Fruit fly (Drosophila melanogaster) whole organism, adult: Measurements from ENCODE around the gene CG16782.

Experiments used
- CG11617 ChIP-seq: fragments of 200-800 bp; sonication (Bioruptor generic); optimal IDR thresholded peaks from 2 replicates; lab custom pipeline; 2017; ENCODE audit warnings: mild to moderate bottlenecking, missing biosample characterization, missing genetic modification reagents, missing genetic modification characterization
- CG12768 ChIP-seq: fragments of 200-800 bp; sonication (Bioruptor generic); optimal IDR thresholded peaks from 2 replicates; lab custom pipeline; 2017; ENCODE audit warnings: missing biosample characterization, missing genetic modification characterization, mild to moderate bottlenecking, moderate library complexity, missing genetic modification reagents
- CG14711 ChIP-seq: fragments of 200-800 bp; sonication (Bioruptor generic); optimal IDR thresholded peaks from 2 replicates; lab custom pipeline; 2018; ENCODE audit warnings: missing biosample characterization, mild to moderate bottlenecking, missing genetic modification characterization, moderate library complexity
- CG1620 ChIP-seq: fragments of 200-800 bp; sonication (Bioruptor generic); optimal IDR thresholded peaks from 2 replicates; lab custom pipeline; 2016; ENCODE audit warnings: missing biosample characterization, missing genetic modification characterization
- CG33017 ChIP-seq: fragments of 200-800 bp; sonication (Bioruptor generic); optimal IDR thresholded peaks from 2 replicates; lab custom pipeline; 2018; ENCODE audit warnings: missing biosample characterization, mild to moderate bottlenecking, missing genetic modification characterization, moderate library complexity
- CG5204 ChIP-seq: fragments of 200-800 bp; sonication (Bioruptor generic); optimal IDR thresholded peaks from 2 replicates; lab custom pipeline; 2016; ENCODE audit warnings: missing biosample characterization, missing genetic modification characterization
- CG7045 ChIP-seq: fragments of 200-800 bp; sonication (Bioruptor generic); optimal IDR thresholded peaks from 2 replicates; lab custom pipeline; 2017; ENCODE audit warnings: missing biosample characterization, mild to moderate bottlenecking, missing genetic modification characterization
- CG7101 ChIP-seq: fragments of 200-800 bp; sonication (Bioruptor generic); optimal IDR thresholded peaks from 2 replicates; lab custom pipeline; 2018; ENCODE audit warnings: missing biosample characterization, mild to moderate bottlenecking, missing genetic modification characterization, moderate library complexity
- Clk ChIP-seq: fragments of 200-800 bp; sonication (Bioruptor generic); optimal IDR thresholded peaks from 2 replicates; lab custom pipeline; 2017; ENCODE audit warnings: missing biosample characterization, missing genetic modification characterization
- Crg-1 ChIP-seq: fragments of 200-800 bp; sonication (Bioruptor generic); optimal IDR thresholded peaks from 2 replicates; lab custom pipeline; 2016; ENCODE audit warnings: missing biosample characterization, missing genetic modification characterization
- Hr96 ChIP-seq: fragments of 200-800 bp; sonication (Bioruptor generic); optimal IDR thresholded peaks from 2 replicates; lab custom pipeline; 2016; ENCODE audit warnings: missing biosample characterization, missing genetic modification characterization
- Mnt ChIP-seq: fragments of 200-800 bp; sonication (Bioruptor generic); optimal IDR thresholded peaks from 2 replicates; lab custom pipeline; 2016; ENCODE audit warnings: missing biosample characterization, mild to moderate bottlenecking, missing genetic modification characterization
- bab1 ChIP-seq: fragments of 200-800 bp; sonication (Bioruptor generic); optimal IDR thresholded peaks from 3 replicates; lab custom pipeline; 2019; ENCODE audit warnings: missing biosample characterization, mild to moderate bottlenecking, missing genetic modification characterization, moderate library complexity
- cic ChIP-seq: fragments of 200-800 bp; sonication (Bioruptor generic); optimal IDR thresholded peaks from 2 replicates; lab custom pipeline; 2017; ENCODE audit warnings: missing biosample characterization, mild to moderate bottlenecking, missing genetic modification characterization, moderate library complexity
- cnc ChIP-seq, 2 experiments: fragments of >200 bp; optimal IDR thresholded peaks; 2 replicates each; lab custom pipeline; 2017
- kay ChIP-seq: fragments of 200-800 bp; sonication (Bioruptor generic); peaks from one replicate; lab custom pipeline; 2016; ENCODE audit warnings: missing biosample characterization, missing genetic modification characterization, borderline replicate concordance
- ovo ChIP-seq: fragments of 200-800 bp; sonication (Bioruptor generic); optimal IDR thresholded peaks from 2 replicates; lab custom pipeline; 2016; ENCODE audit warnings: missing biosample characterization, missing genetic modification characterization
- pad ChIP-seq: fragments of 200-800 bp; sonication (Bioruptor generic); optimal IDR thresholded peaks from 3 replicates; lab custom pipeline; 2017; ENCODE audit warnings: missing biosample characterization, missing genetic modification characterization, mild to moderate bottlenecking, moderate library complexity, missing genetic modification reagents
- tj ChIP-seq: fragments of 200-800 bp; sonication (Bioruptor generic); optimal IDR thresholded peaks from 3 replicates; lab custom pipeline; 2017; ENCODE audit warnings: missing biosample characterization, mild to moderate bottlenecking, missing genetic modification characterization, moderate library complexity
- toe ChIP-seq: fragments of 200-800 bp; sonication (Bioruptor generic); optimal IDR thresholded peaks from 2 replicates; lab custom pipeline; 2016; ENCODE audit warnings: missing biosample characterization, missing genetic modification characterization

CG16782 gene

dm6 chrX:3446650-3447049, 13.4 kb downstream of the CG16782 start:
- no peak for TF ChIP-seq cnc (optimal IDR thresholded peaks at IDR 0.05; lab: Kevin White, UChicago)
- TF ChIP-seq Mnt (GFP tag; lab: Kevin White, UChicago), result no peak
- peak; percentile 3 for TF ChIP-seq pad (GFP tag; lab: Kevin White, UChicago)
- TF ChIP-seq ovo (GFP tag; lab: Kevin White, UChicago), result peak; percentile 15
- TF ChIP-seq CG33017 (tag; lab: Kevin White, UChicago), result no peak
- TF ChIP-seq toe (GFP tag; lab: Kevin White, UChicago), result no peak
- peak; percentile 8 for TF ChIP-seq CG1620 (GFP tag; lab: Kevin White, UChicago)
- no peak for TF ChIP-seq Hr96
- no peak for TF ChIP-seq CG12768 (GFP tag; lab: Kevin White, UChicago)
- TF ChIP-seq CG5204, result no peak
- TF ChIP-seq cic (GFP tag; lab: Kevin White, UChicago), result no peak
- no peak for TF ChIP-seq kay (GFP tag; lab: Kevin White, UChicago)
- TF ChIP-seq CG7101 (tag; lab: Kevin White, UChicago), result no peak
- peak; percentile 40 for TF ChIP-seq tj
- no peak for TF ChIP-seq CG14711 (tag; lab: Kevin White, UChicago)
- peak; percentile 32 for TF ChIP-seq CG11617 (GFP tag; lab: Kevin White, UChicago)
- TF ChIP-seq bab1 (GFP tag; lab: Kevin White, UChicago), result no peak
- no peak for TF ChIP-seq Clk
- no peak for TF ChIP-seq CG7045 (GFP tag; lab: Kevin White, UChicago)
- TF ChIP-seq Crg-1 (GFP tag; lab: Kevin White, UChicago), result peak; percentile 11

dm6 chrX:3446157-3446556, 13.9 kb downstream of the CG16782 start:
- TF ChIP-seq cnc (optimal IDR thresholded peaks at IDR 0.05; lab: Kevin White, UChicago), result no peak
- TF ChIP-seq kay (GFP tag; lab: Kevin White, UChicago), result peak; percentile 90
- TF ChIP-seq toe (GFP tag; lab: Kevin White, UChicago), result no peak
- TF ChIP-seq CG5204, result no peak
- TF ChIP-seq Hr96, result peak; percentile 36
- TF ChIP-seq bab1 (GFP tag; lab: Kevin White, UChicago), result no peak
- no peak for TF ChIP-seq CG7045 (GFP tag; lab: Kevin White, UChicago)
- peak; percentile 33 for TF ChIP-seq CG12768 (GFP tag; lab: Kevin White, UChicago)
- TF ChIP-seq CG7101 (tag; lab: Kevin White, UChicago), result no peak
- no peak for TF ChIP-seq Crg-1 (GFP tag; lab: Kevin White, UChicago)
- TF ChIP-seq CG11617 (GFP tag; lab: Kevin White, UChicago), result no peak
- TF ChIP-seq Mnt (GFP tag; lab: Kevin White, UChicago), result no peak
- peak; percentile 56 for TF ChIP-seq cic (GFP tag; lab: Kevin White, UChicago)
- no peak for TF ChIP-seq CG1620 (GFP tag; lab: Kevin White, UChicago)
- no peak for TF ChIP-seq tj
- TF ChIP-seq pad (GFP tag; lab: Kevin White, UChicago), result peak; percentile 13

- TF ChIP-seq cic (GFP tag; lab: Kevin White, UChicago), result peak; percentile 23
- peak; percentile 63 for TF ChIP-seq CG7101 (tag; lab: Kevin White, UChicago)
- TF ChIP-seq pad (GFP tag; lab: Kevin White, UChicago), result peak; percentile 27
- TF ChIP-seq Hr96, result no peak
- TF ChIP-seq ovo (GFP tag; lab: Kevin White, UChicago), result no peak
- peak; percentile 55 for TF ChIP-seq CG11617 (GFP tag; lab: Kevin White, UChicago)
- peak; percentile 19 for TF ChIP-seq CG33017 (tag; lab: Kevin White, UChicago)
- TF ChIP-seq CG14711 (tag; lab: Kevin White, UChicago), result peak; percentile 78
- TF ChIP-seq CG5204, result no peak
- TF ChIP-seq Mnt (GFP tag; lab: Kevin White, UChicago), result peak; percentile 23
- TF ChIP-seq toe (GFP tag; lab: Kevin White, UChicago), result no peak
- TF ChIP-seq CG1620 (GFP tag; lab: Kevin White, UChicago), result no peak
- TF ChIP-seq Clk, result no peak
- TF ChIP-seq tj, result peak; percentile 22
- no peak for TF ChIP-seq cnc (optimal IDR thresholded peaks at IDR 0.05; lab: Kevin White, UChicago)
Measured at dm6 chrX:3444800-3445199, 15.2 kb downstream of the CG16782 start.

- TF ChIP-seq Hr96, result no peak
- no peak for TF ChIP-seq CG12768 (GFP tag; lab: Kevin White, UChicago)
Measured at dm6 chrX:3443902-3444301, 16.1 kb downstream of the CG16782 start.

- no peak for TF ChIP-seq ovo (GFP tag; lab: Kevin White, UChicago)
- TF ChIP-seq cic (GFP tag; lab: Kevin White, UChicago), result peak; percentile 81
- TF ChIP-seq CG7045 (GFP tag; lab: Kevin White, UChicago), result no peak
- TF ChIP-seq kay (GFP tag; lab: Kevin White, UChicago), result peak; percentile 76
- TF ChIP-seq Mnt (GFP tag; lab: Kevin White, UChicago), result peak; percentile 1
- TF ChIP-seq toe (GFP tag; lab: Kevin White, UChicago), result no peak
Measured at dm6 chrX:3442543-3443207, 17.4 kb downstream of the CG16782 start.

dm6 chrX:3440506-3440905, 19.5 kb downstream of the CG16782 start:
- TF ChIP-seq Mnt (GFP tag; lab: Kevin White, UChicago), result peak; percentile 71
- TF ChIP-seq CG1620 (GFP tag; lab: Kevin White, UChicago), result no peak
- no peak for TF ChIP-seq pad (GFP tag; lab: Kevin White, UChicago)
